Worm (Caenorhabditis elegans) whole organism, young adult: ENCODE data around the gene C34C12.8.

Experiments
- B0261.1 ChIP-seq: sonication (generic microtip); optimal IDR thresholded peaks from 2 replicates; lab custom pipeline; 2016; ENCODE audit warnings: mild to moderate bottlenecking, missing genetic modification characterization, moderate library complexity, missing compliant biosample characterization
- D2030.7 ChIP-seq: fragments of 200-800 bp; sonication (Bioruptor generic); IDR thresholded peaks from 2 replicates; pipeline ENCODE4 v1.3.6; 2022; ENCODE audit warnings: missing genetic modification reagents, missing genetic modification characterization, missing compliant biosample characterization
- F23B12.7 ChIP-seq: sonication (generic microtip); optimal IDR thresholded peaks from 2 replicates; lab custom pipeline; 2017; ENCODE audit warnings: missing genetic modification characterization, mild to moderate bottlenecking, missing compliant biosample characterization, antibody characterized with exemption, moderate library complexity; ENCODE audit not compliant: insufficient read depth
- F33H1.4 ChIP-seq: fragments of 200-800 bp; sonication (Bioruptor generic); IDR thresholded peaks from 2 replicates; pipeline ENCODE4 v1.3.6; 2022; ENCODE audit warnings: missing genetic modification reagents, missing genetic modification characterization, missing compliant biosample characterization
- F39B2.1 ChIP-seq: fragments of 200-800 bp; sonication (Bioruptor generic); IDR thresholded peaks from 2 replicates; pipeline ENCODE4 v1.3.6; 2022; ENCODE audit warnings: missing genetic modification reagents, missing genetic modification characterization, missing compliant biosample characterization
- F49E8.2 ChIP-seq: sonication (generic microtip); optimal IDR thresholded peaks from 3 replicates; lab custom pipeline; 2017; ENCODE audit warnings: missing genetic modification characterization, mild to moderate bottlenecking, missing compliant biosample characterization, antibody characterized with exemption, moderate library complexity; ENCODE audit not compliant: insufficient read depth
- F52B5.7 ChIP-seq: sonication (generic microtip); optimal IDR thresholded peaks from 2 replicates; lab custom pipeline; 2016; ENCODE audit warnings: mild to moderate bottlenecking, missing genetic modification characterization, missing compliant biosample characterization
- F57A8.1 ChIP-seq: fragments of 200-800 bp; sonication (Bioruptor generic); optimal IDR thresholded peaks from 2 replicates; lab custom pipeline; 2018; ENCODE audit warnings: mild to moderate bottlenecking, missing genetic modification characterization, moderate library complexity, missing compliant biosample characterization
- K12H6.12 ChIP-seq: fragments of 200-800 bp; sonication (Bioruptor generic); optimal IDR thresholded peaks from 2 replicates; lab custom pipeline; 2018; ENCODE audit warnings: mild to moderate bottlenecking, missing genetic modification characterization, missing compliant biosample characterization
- Y53G8AR.9 ChIP-seq: fragments of 200-800 bp; sonication (Bioruptor generic); conservative IDR thresholded peaks from 2 replicates; pipeline ENCODE4 v1.3.6; 2022; ENCODE audit warnings: missing genetic modification reagents, missing genetic modification characterization, missing compliant biosample characterization
- ZK185.1 ChIP-seq: sonication (generic microtip); optimal IDR thresholded peaks from 2 replicates; lab custom pipeline; 2016; ENCODE audit warnings: mild to moderate bottlenecking, missing genetic modification characterization, missing compliant biosample characterization; ENCODE audit not compliant: poor library complexity, severe bottlenecking
- attf-5 ChIP-seq: fragments of 200-800 bp; sonication (Bioruptor generic); optimal IDR thresholded peaks from 2 replicates; lab custom pipeline; 2018; ENCODE audit warnings: mild to moderate bottlenecking, missing genetic modification characterization, missing compliant biosample characterization
- bed-2 ChIP-seq: fragments of 200-800 bp; sonication (Bioruptor generic); IDR thresholded peaks from 2 replicates; pipeline ENCODE4 v1.3.6; 2022; ENCODE audit warnings: missing genetic modification reagents, missing genetic modification characterization, missing compliant biosample characterization
- ceh-91 ChIP-seq: fragments of 200-800 bp; sonication (Bioruptor generic); IDR thresholded peaks from 2 replicates; pipeline ENCODE4 v1.3.6; 2022; ENCODE audit warnings: missing genetic modification reagents, missing genetic modification characterization, missing compliant biosample characterization
- dox-1 ChIP-seq: fragments of 200-800 bp; sonication (Bioruptor generic); IDR thresholded peaks from 2 replicates; pipeline ENCODE4 v1.3.6; 2022; ENCODE audit warnings: missing genetic modification reagents, missing genetic modification characterization, missing compliant biosample characterization
- egl-18 ChIP-seq: fragments of 200-800 bp; sonication (Bioruptor generic); IDR thresholded peaks from 2 replicates; pipeline ENCODE4 v1.3.6; 2022; ENCODE audit warnings: missing genetic modification reagents, missing genetic modification characterization, missing compliant biosample characterization
- ekl-4 ChIP-seq: fragments of 200-800 bp; sonication (Bioruptor generic); IDR thresholded peaks from 2 replicates; pipeline ENCODE4 v1.3.6; 2022; ENCODE audit warnings: missing genetic modification reagents, missing genetic modification characterization, missing compliant biosample characterization
- hmg-1.2 ChIP-seq: fragments of 200-800 bp; sonication (Bioruptor generic); IDR thresholded peaks from 2 replicates; pipeline ENCODE4 v1.3.6; 2022; ENCODE audit warnings: missing genetic modification reagents, missing genetic modification characterization, missing compliant biosample characterization
- lin-26 ChIP-seq: fragments of 200-800 bp; sonication (Bioruptor generic); IDR thresholded peaks from 2 replicates; pipeline ENCODE4 v1.3.6; 2022; ENCODE audit warnings: missing genetic modification reagents, missing genetic modification characterization, missing compliant biosample characterization
- lin-35 ChIP-seq, 3 experiments: fragments of 150-350 bp in 2 of 3; sonication (generic microtip) in 1 of 3; optimal IDR thresholded peaks; 2 replicates each; lab custom pipeline; 2014 to 2018; ENCODE audit warnings: missing biosample characterization in 3 of 3, missing genetic modification characterization in 3 of 3, missing genetic modification reagents in 3 of 3
- lin-40 ChIP-seq: sonication (generic microtip); optimal IDR thresholded peaks from 2 replicates; lab custom pipeline; 2016; ENCODE audit warnings: missing genetic modification characterization, mild to moderate bottlenecking, missing compliant biosample characterization, missing genotype, missing genetic modification reagents
- lin-54 ChIP-seq: fragments of 200-800 bp; sonication (Bioruptor generic); optimal IDR thresholded peaks from 2 replicates; lab custom pipeline; 2018; ENCODE audit warnings: mild to moderate bottlenecking, missing genetic modification characterization, missing compliant biosample characterization
- lsl-1 ChIP-seq: fragments of 200-800 bp; sonication (Bioruptor generic); optimal IDR thresholded peaks from 2 replicates; lab custom pipeline; 2018; ENCODE audit warnings: mild to moderate bottlenecking, missing genetic modification characterization, moderate library complexity, missing compliant biosample characterization
- madf-6 ChIP-seq: fragments of 200-800 bp; sonication (Bioruptor generic); IDR thresholded peaks from 2 replicates; pipeline ENCODE4 v1.3.6; 2022; ENCODE audit warnings: missing genetic modification reagents, missing genetic modification characterization, missing compliant biosample characterization
- madf-8 ChIP-seq: fragments of 200-800 bp; sonication (Bioruptor generic); conservative IDR thresholded peaks from 2 replicates; pipeline ENCODE4 v1.3.6; 2022; ENCODE audit warnings: missing genetic modification reagents, missing genetic modification characterization, missing compliant biosample characterization
- mcd-1 ChIP-seq: fragments of 200-800 bp; sonication (Bioruptor generic); IDR thresholded peaks from 2 replicates; pipeline ENCODE4 v1.3.6; 2022; ENCODE audit warnings: missing genetic modification reagents, missing genetic modification characterization, missing compliant biosample characterization
- mxl-1 ChIP-seq: sonication (generic microtip); optimal IDR thresholded peaks from 2 replicates; lab custom pipeline; 2016; ENCODE audit warnings: missing genetic modification characterization, missing compliant biosample characterization
- nhr-120 ChIP-seq: fragments of 200-800 bp; sonication (Bioruptor generic); IDR thresholded peaks from 2 replicates; pipeline ENCODE4 v1.3.6; 2022; ENCODE audit warnings: missing genetic modification characterization, missing compliant biosample characterization
- nhr-80 ChIP-seq: sonication (generic microtip); optimal IDR thresholded peaks from 2 replicates; lab custom pipeline; 2016; ENCODE audit warnings: missing genetic modification characterization, missing compliant biosample characterization
- pha-4 ChIP-seq: fragments of 150-350 bp; sonication (generic microtip); optimal IDR thresholded peaks from 2 replicates; lab custom pipeline; 2014; ENCODE audit warnings: missing biosample characterization, missing genetic modification reagents, missing genetic modification characterization
- rcor-1 ChIP-seq: fragments of 200-800 bp; sonication (Bioruptor generic); IDR thresholded peaks from 2 replicates; pipeline ENCODE4 v1.3.6; 2022; ENCODE audit warnings: missing genetic modification reagents, missing genetic modification characterization, missing compliant biosample characterization
- snpc-3.4 ChIP-seq: sonication (generic microtip); optimal IDR thresholded peaks from 2 replicates; lab custom pipeline; 2017; ENCODE audit warnings: missing genetic modification characterization, mild to moderate bottlenecking, missing compliant biosample characterization, antibody characterized with exemption, moderate library complexity, missing genotype, missing genetic modification reagents
- snpc-4 ChIP-seq, 5 experiments: fragments of 150-350 bp in 1 of 5; sonication (generic microtip) in 4 of 5; optimal IDR thresholded peaks; 2 replicates each; lab custom pipeline; 2014 to 2018; ENCODE audit warnings: missing genetic modification characterization in 5 of 5, missing biosample characterization in 3 of 5, antibody characterized with exemption in 2 of 5, mild to moderate bottlenecking in 2 of 5, missing compliant biosample characterization in 2 of 5, missing genotype in 2 of 5, moderate library complexity in 2 of 5, missing genetic modification reagents in 1 of 5
- somi-1 ChIP-seq: fragments of 200-800 bp; sonication (Bioruptor generic); optimal IDR thresholded peaks from 2 replicates; lab custom pipeline; 2018; ENCODE audit warnings: mild to moderate bottlenecking, missing genetic modification characterization, missing compliant biosample characterization
- tlf-1 ChIP-seq: fragments of 200-800 bp; sonication (Bioruptor generic); optimal IDR thresholded peaks from 2 replicates; lab custom pipeline; 2018; ENCODE audit warnings: mild to moderate bottlenecking, missing genetic modification characterization, missing compliant biosample characterization
- ztf-25 ChIP-seq: fragments of 200-800 bp; sonication (Bioruptor generic); IDR thresholded peaks from 2 replicates; pipeline ENCODE4 v1.3.6; 2022; ENCODE audit warnings: missing genetic modification reagents, missing genetic modification characterization, missing compliant biosample characterization
- ztf-28 ChIP-seq: fragments of 200-800 bp; sonication (Bioruptor generic); IDR thresholded peaks from 2 replicates; pipeline ENCODE4 v1.3.6; 2022; ENCODE audit warnings: missing genetic modification reagents, missing genetic modification characterization, missing compliant biosample characterization

Gene C34C12.8

ce11 chrIII:3505051-3505548 is 44.9 kb downstream of the C34C12.8 start, which contains the start of gene lias-1 (continued):
- TF ChIP-seq ztf-28 (GFP tag; lab: Robert Waterston, UW) (no peak), F49E8.2 (peak; percentile 72), attf-5 (GFP tag; lab: Kevin White, UChicago) (peak; percentile 82), F33H1.4 (GFP tag; lab: Robert Waterston, UW) (peak; percentile 97), ZK185.1 (tag; lab: Kevin White, UChicago) (peak; percentile 76), hmg-1.2 (GFP tag; lab: Robert Waterston, UW) (peak; percentile 69), F23B12.7 (tag; lab: Kevin White, UChicago) (peak; percentile 89), ceh-91 (GFP tag; lab: Robert Waterston, UW) (peak; percentile 52), somi-1 (GFP tag; lab: Kevin White, UChicago) (no peak), lin-40 (tag; lab: Kevin White, UChicago) (peak; percentile 70), ztf-25 (GFP tag; lab: Robert Waterston, UW) (no peak), madf-6 (GFP tag; lab: Robert Waterston, UW) (peak; percentile 75), tlf-1 (GFP tag; lab: Kevin White, UChicago) (peak; percentile 33), F52B5.7 (no peak), K12H6.12 (tag; lab: Kevin White, UChicago) (peak; percentile 21), snpc-3.4 (tag; lab: Kevin White, UChicago) (no peak), dox-1 (GFP tag; lab: Robert Waterston, UW) (peak; percentile 75), D2030.7 (GFP tag; lab: Robert Waterston, UW) (peak; percentile 55; the same call in 1 of the 2 replicates), bed-2 (GFP tag; lab: Robert Waterston, UW) (no peak), Y53G8AR.9 (GFP tag; lab: Robert Waterston, UW) (0 out of 2 replicates have a peak, but pooled peaks have one; percentile 39), madf-8 (peak; percentile 39), rcor-1 (GFP tag; lab: Robert Waterston, UW) (peak; percentile 59), egl-18 (GFP tag; lab: Robert Waterston, UW) (no peak), mcd-1 (GFP tag; lab: Robert Waterston, UW) (peak; percentile 78), pha-4 (tag; lab: Kevin White, UChicago) (peak; percentile 31)

- TF ChIP-seq lin-26 (GFP tag; lab: Robert Waterston, UW): no peak
- peak; percentile 13 for TF ChIP-seq nhr-80 (tag; lab: Kevin White, UChicago)
- no peak for TF ChIP-seq mxl-1 (tag; lab: Kevin White, UChicago)
- TF ChIP-seq hmg-1.2 (GFP tag; lab: Robert Waterston, UW): peak; percentile 97
- peak; percentile 1 for TF ChIP-seq lin-40 (tag; lab: Kevin White, UChicago)
- no peak for TF ChIP-seq F57A8.1
- peak; percentile 44; the same call in 1 of the 2 replicates for TF ChIP-seq F33H1.4 (GFP tag; lab: Robert Waterston, UW)
- TF ChIP-seq F39B2.1 (GFP tag; lab: Robert Waterston, UW): no peak
- no peak for TF ChIP-seq snpc-4 (GFP tag; optimal IDR thresholded peaks at IDR 0.05; lab: Kevin White, UChicago)
- peak in 3 of 4 experiments; percentile 6 to 36 (median 27) for TF ChIP-seq snpc-4 (tag; optimal IDR thresholded peaks at IDR 0.05; lab: Kevin White, UChicago)
- TF ChIP-seq ekl-4: no peak
- peak; percentile 78 for TF ChIP-seq lsl-1 (GFP tag; lab: Kevin White, UChicago)
- 0 out of 2 replicates have a peak, but pooled peaks have one; percentile 22 for TF ChIP-seq nhr-120 (GFP tag; lab: Robert Waterston, UW)
- TF ChIP-seq D2030.7 (GFP tag; lab: Robert Waterston, UW): peak; percentile 31; the same call in 1 of the 2 replicates
- TF ChIP-seq B0261.1: no peak
- peak in 1 of 3 experiments; percentile 9 for TF ChIP-seq lin-35 (GFP tag; optimal IDR thresholded peaks at IDR 0.05; lab: Kevin White, UChicago)
- TF ChIP-seq dox-1 (GFP tag; lab: Robert Waterston, UW): peak; percentile 44
- peak; percentile 16 for TF ChIP-seq lin-54
These were observed 49.7 kb downstream of the C34C12.8 start, which contains the start of the genes M01F1.4 and mrpl-35 for ce11 chrIII:3509908-3510307. TSS of gene M01F1.4 (minus strand) at chrIII:3510033. TSS of gene mrpl-35 (plus strand) at chrIII:3510237.
